Fruit fly (Drosophila melanogaster): ENCODE results near the gene CG11345.

dm6 chr3L:4469701-4470100 is 11.7 kb upstream of the CG11345 start, which contains the start of gene CG32249:
- no peak for TF ChIP-seq Sin3A (optimal IDR thresholded peaks at IDR 0.05)
- no peak for TF ChIP-seq insv (optimal IDR thresholded peaks at IDR 0.05)
- TF ChIP-seq psq (optimal IDR thresholded peaks at IDR 0.05) = no peak
- TF ChIP-seq ttk (optimal IDR thresholded peaks at IDR 0.05) = no peak
- TF ChIP-seq h (optimal IDR thresholded peaks at IDR 0.05) = no peak

All from Kc167 (cell line).